Worm (Caenorhabditis elegans) whole organism, L2 larva: ENCODE measurements around the gene R02D5.10.

Experiments
- C34F6.9 ChIP-seq: fragments of 150-350 bp; optimal IDR thresholded peaks from 2 replicates; lab custom pipeline; 2014; ENCODE audit warnings: missing biosample characterization, missing genetic modification characterization
- Y55F3AM.14 ChIP-seq: fragments of 200-800 bp; sonication (Bioruptor generic); optimal IDR thresholded peaks from 2 replicates; lab custom pipeline; 2018; ENCODE audit warnings: mild to moderate bottlenecking, missing genetic modification characterization, missing compliant biosample characterization
- ama-1 ChIP-seq: fragments of 150-350 bp; optimal IDR thresholded peaks from 2 replicates; lab custom pipeline; 2018; ENCODE audit warnings: inconsistent platforms
- blmp-1 ChIP-seq: sonication (generic microtip); optimal IDR thresholded peaks from 2 replicates; lab custom pipeline; 2017; ENCODE audit warnings: missing genetic modification characterization, mild to moderate bottlenecking, missing compliant biosample characterization, antibody characterized with exemption, moderate library complexity; ENCODE audit not compliant: insufficient read depth
- dmd-4 ChIP-seq: sonication (generic microtip); optimal IDR thresholded peaks from 2 replicates; lab custom pipeline; 2017; ENCODE audit warnings: missing biosample characterization, missing genetic modification characterization
- egl-27 ChIP-seq: sonication (generic microtip); optimal IDR thresholded peaks from 3 replicates; lab custom pipeline; 2017; ENCODE audit warnings: missing biosample characterization, missing genetic modification reagents, missing genetic modification characterization
- elt-1 ChIP-seq: fragments of 150-350 bp; optimal IDR thresholded peaks from 2 replicates; lab custom pipeline; 2014; ENCODE audit warnings: missing biosample characterization, missing genetic modification characterization
- elt-3 ChIP-seq: sonication (generic microtip); optimal IDR thresholded peaks from 2 replicates; lab custom pipeline; 2017; ENCODE audit warnings: missing biosample characterization, missing genetic modification characterization
- fos-1 ChIP-seq: fragments of 150-350 bp; optimal IDR thresholded peaks from 2 replicates; lab custom pipeline; 2014; ENCODE audit warnings: missing biosample characterization, missing genetic modification characterization
- gmeb-1 ChIP-seq: fragments of 150-350 bp; optimal IDR thresholded peaks from 2 replicates; lab custom pipeline; 2014; ENCODE audit warnings: missing biosample characterization, missing genetic modification characterization
- lin-11 ChIP-seq: fragments of 150-350 bp; sonication (generic microtip); optimal IDR thresholded peaks from 2 replicates; lab custom pipeline; 2014; ENCODE audit warnings: missing biosample characterization, missing genetic modification characterization, inconsistent platforms, mixed read lengths
- lin-13 ChIP-seq: fragments of 150-350 bp; optimal IDR thresholded peaks from 2 replicates; lab custom pipeline; 2014; ENCODE audit warnings: missing biosample characterization, missing genetic modification reagents, missing genetic modification characterization
- lin-39 ChIP-seq: fragments of 150-350 bp; optimal IDR thresholded peaks from 2 replicates; lab custom pipeline; 2014; ENCODE audit warnings: missing biosample characterization, missing genetic modification reagents, missing genetic modification characterization
- lsy-2 ChIP-seq, 2 experiments: fragments of 150-350 bp in 1 of 2; sonication (generic microtip) in 1 of 2; optimal IDR thresholded peaks; 2 replicates each; lab custom pipeline; 2014 to 2017; ENCODE audit warnings: missing biosample characterization in 2 of 2, missing genetic modification characterization in 2 of 2
- mab-5 ChIP-seq: fragments of 150-350 bp; optimal IDR thresholded peaks from 2 replicates; lab custom pipeline; 2014; ENCODE audit warnings: missing biosample characterization, missing genetic modification characterization
- mbf-1 ChIP-seq: sonication (generic microtip); optimal IDR thresholded peaks from 2 replicates; lab custom pipeline; 2017; ENCODE audit warnings: missing biosample characterization, missing genetic modification characterization
- nhr-12 ChIP-seq: fragments of 150-350 bp; optimal IDR thresholded peaks from 2 replicates; lab custom pipeline; 2014; ENCODE audit warnings: missing biosample characterization, missing genetic modification characterization
- nhr-23 ChIP-seq: fragments of 150-350 bp; optimal IDR thresholded peaks from 2 replicates; lab custom pipeline; 2014; ENCODE audit warnings: missing biosample characterization, missing genetic modification reagents, missing genetic modification characterization
- nhr-237 ChIP-seq: fragments of 150-350 bp; optimal IDR thresholded peaks from 2 replicates; lab custom pipeline; 2014; ENCODE audit warnings: missing biosample characterization, missing genetic modification characterization
- nhr-6 ChIP-seq: fragments of 150-350 bp; optimal IDR thresholded peaks from 2 replicates; lab custom pipeline; 2014; ENCODE audit warnings: missing biosample characterization, missing genetic modification characterization
- nhr-77 ChIP-seq: fragments of 150-350 bp; optimal IDR thresholded peaks from 2 replicates; lab custom pipeline; 2014; ENCODE audit warnings: missing biosample characterization, missing genetic modification characterization
- peb-1 ChIP-seq: fragments of 150-350 bp; optimal IDR thresholded peaks from 2 replicates; lab custom pipeline; 2014; ENCODE audit warnings: missing biosample characterization, missing genetic modification characterization
- sem-4 ChIP-seq: fragments of 150-350 bp; optimal IDR thresholded peaks from 2 replicates; lab custom pipeline; 2014; ENCODE audit warnings: missing biosample characterization, missing genetic modification reagents, missing genetic modification characterization
- sma-3 ChIP-seq: sonication (generic microtip); optimal IDR thresholded peaks from 2 replicates; lab custom pipeline; 2016; ENCODE audit warnings: missing genetic modification reagents, missing genetic modification characterization, missing compliant biosample characterization
- snpc-4 ChIP-seq: fragments of 150-350 bp; optimal IDR thresholded peaks from 2 replicates; lab custom pipeline; 2014; ENCODE audit warnings: missing biosample characterization, missing genetic modification characterization
- unc-39 ChIP-seq: fragments of 150-350 bp; optimal IDR thresholded peaks from 2 replicates; lab custom pipeline; 2014; ENCODE audit warnings: missing biosample characterization, missing genetic modification characterization
- unc-55 ChIP-seq: fragments of 150-350 bp; sonication (generic microtip); optimal IDR thresholded peaks from 3 replicates; lab custom pipeline; 2014; ENCODE audit warnings: missing biosample characterization, missing genetic modification reagents, missing genetic modification characterization
- unc-62 ChIP-seq: fragments of 150-350 bp; optimal IDR thresholded peaks from 2 replicates; lab custom pipeline; 2014; ENCODE audit warnings: missing biosample characterization, missing genetic modification reagents, missing genetic modification characterization
- zag-1 ChIP-seq: fragments of 150-350 bp; optimal IDR thresholded peaks from 2 replicates; lab custom pipeline; 2014; ENCODE audit warnings: missing biosample characterization, missing genetic modification characterization
- ztf-1 ChIP-seq: fragments of 200-800 bp; sonication (Bioruptor generic); conservative IDR thresholded peaks from 2 replicates; pipeline ENCODE4 v1.3.6; 2022; ENCODE audit warnings: missing genetic modification characterization, missing compliant biosample characterization
- ztf-11 ChIP-seq: sonication (generic microtip); optimal IDR thresholded peaks from 2 replicates; lab custom pipeline; 2017; ENCODE audit warnings: missing biosample characterization, missing genetic modification characterization
- ztf-4 ChIP-seq: fragments of 150-350 bp; optimal IDR thresholded peaks from 2 replicates; lab custom pipeline; 2014; ENCODE audit warnings: missing biosample characterization, missing genetic modification characterization

The R02D5.10 gene

ce11 chrV:14481987-14482386 is at the start of gene R02D5.10:
TSS of gene R02D5.10 (plus strand) at chrV:14482287.
- TF ChIP-seq nhr-23 (tag; lab: Kevin White, UChicago) (no peak), peb-1 (tag; lab: Kevin White, UChicago) (no peak), ama-1 (lab: Kevin White, UChicago) (no peak), blmp-1 (tag; lab: Kevin White, UChicago) (no peak), egl-27 (no peak), mab-5 (tag; lab: Kevin White, UChicago) (no peak), lin-11 (tag; lab: Kevin White, UChicago) (no peak), zag-1 (tag; lab: Kevin White, UChicago) (no peak), fos-1 (tag; lab: Kevin White, UChicago) (no peak), ztf-1 (GFP tag; lab: Robert Waterston, UW) (no peak), lin-39 (tag; lab: Kevin White, UChicago) (no peak), lsy-2 (tag; optimal IDR thresholded peaks at IDR 0.05; lab: Kevin White, UChicago) (no peak), sem-4 (tag; lab: Kevin White, UChicago) (no peak), gmeb-1 (tag; lab: Kevin White, UChicago) (no peak), ztf-11 (tag; lab: Kevin White, UChicago) (no peak), nhr-237 (tag; lab: Kevin White, UChicago) (no peak), ztf-4 (tag; lab: Kevin White, UChicago) (no peak), unc-39 (tag; lab: Kevin White, UChicago) (no peak), unc-55 (GFP tag; lab: Kevin White, UChicago) (no peak)

ce11 chrV:14433584-14433983 is 48.5 kb upstream of the R02D5.10 start:
- TF ChIP-seq snpc-4 (tag; lab: Kevin White, UChicago) = no peak
- TF ChIP-seq ztf-1 (GFP tag; lab: Robert Waterston, UW) = no peak

DNA sequence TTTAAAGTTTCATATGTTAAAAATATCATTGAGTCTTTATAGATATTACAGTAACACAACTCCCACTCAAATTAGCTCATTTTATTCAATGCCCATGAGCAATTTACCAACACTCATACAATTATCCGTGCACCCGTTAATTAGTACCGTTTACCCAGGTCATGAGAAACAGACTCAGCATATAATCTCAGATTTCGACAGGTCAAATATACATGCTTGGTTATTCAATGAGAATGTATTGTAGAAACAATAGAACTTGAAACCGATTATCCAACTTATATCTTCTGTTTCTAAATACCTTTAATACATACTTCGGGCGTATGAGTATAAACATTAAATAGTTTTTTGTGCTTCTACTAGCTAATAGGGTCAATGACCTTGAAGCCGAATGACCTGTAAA is 45.9 kb upstream of the R02D5.10 start:
- TF ChIP-seq nhr-77 (tag; lab: Kevin White, UChicago) (no peak), lin-11 (tag; lab: Kevin White, UChicago) (no peak), elt-3 (tag; lab: Kevin White, UChicago) (no peak), lin-13 (no peak), fos-1 (tag; lab: Kevin White, UChicago) (no peak), snpc-4 (tag; lab: Kevin White, UChicago) (no peak), sem-4 (tag; lab: Kevin White, UChicago) (no peak), blmp-1 (tag; lab: Kevin White, UChicago) (no peak), sma-3 (GFP tag; lab: Kevin White, UChicago) (no peak), nhr-237 (tag; lab: Kevin White, UChicago) (no peak), unc-39 (tag; lab: Kevin White, UChicago) (no peak), nhr-12 (tag; lab: Kevin White, UChicago) (no peak), Y55F3AM.14 (GFP tag; lab: Kevin White, UChicago) (no peak), mab-5 (tag; lab: Kevin White, UChicago) (no peak), C34F6.9 (tag; lab: Kevin White, UChicago) (no peak), mbf-1 (tag; lab: Kevin White, UChicago) (no peak), elt-1 (tag; lab: Kevin White, UChicago) (no peak), unc-62 (no peak), zag-1 (tag; lab: Kevin White, UChicago) (no peak), ama-1 (lab: Kevin White, UChicago) (no peak)
- TF ChIP-seq, all 48 proteins: peak for 0

ce11 chrV:14437355-14437754 is 44.7 kb upstream of the R02D5.10 start:
- TF ChIP-seq lin-39 (tag; lab: Kevin White, UChicago) = no peak
- TF ChIP-seq, all 48 proteins: peak for 0

DNA sequence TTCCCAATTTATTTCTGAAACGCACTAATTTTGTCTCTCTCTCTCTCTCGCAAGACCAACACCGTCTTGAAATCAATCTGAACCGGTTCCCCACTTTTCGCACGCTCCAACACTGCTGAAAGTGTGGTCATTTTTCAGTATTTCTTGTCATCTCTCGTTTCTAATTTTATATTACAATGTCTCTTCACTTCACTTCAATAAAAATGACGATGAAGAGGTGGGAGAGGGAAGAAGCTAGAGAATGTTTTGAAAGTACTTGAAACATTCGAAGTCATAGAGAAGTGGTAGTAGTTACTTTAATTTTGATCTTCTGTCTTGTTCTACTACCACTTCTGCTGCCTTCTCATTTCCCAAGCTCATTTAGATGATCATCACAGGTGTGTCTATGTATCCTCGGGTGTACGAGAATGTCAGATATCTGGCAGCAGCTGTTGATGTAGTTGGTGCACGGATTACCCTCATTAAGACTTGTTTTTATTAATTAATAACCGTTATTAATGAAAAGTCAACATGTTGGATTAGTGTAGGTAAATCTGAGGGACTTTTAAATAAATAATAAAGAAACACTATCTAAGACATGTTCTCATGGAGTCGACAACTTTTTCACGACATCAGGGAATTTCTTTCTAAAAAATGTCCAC is 43.9 kb upstream of the R02D5.10 start:
- TF ChIP-seq blmp-1 (tag; lab: Kevin White, UChicago) = no peak
- no peak for TF ChIP-seq nhr-6 (tag; lab: Kevin White, UChicago)
- no peak for TF ChIP-seq Y55F3AM.14 (GFP tag; lab: Kevin White, UChicago)
- TF ChIP-seq lin-13 = no peak
- TF ChIP-seq dmd-4 = no peak
- no peak for TF ChIP-seq lin-39 (tag; lab: Kevin White, UChicago)
